Fruit fly (Drosophila melanogaster): Measurements from ENCODE around the gene ctp.

Gene ctp

DNA sequence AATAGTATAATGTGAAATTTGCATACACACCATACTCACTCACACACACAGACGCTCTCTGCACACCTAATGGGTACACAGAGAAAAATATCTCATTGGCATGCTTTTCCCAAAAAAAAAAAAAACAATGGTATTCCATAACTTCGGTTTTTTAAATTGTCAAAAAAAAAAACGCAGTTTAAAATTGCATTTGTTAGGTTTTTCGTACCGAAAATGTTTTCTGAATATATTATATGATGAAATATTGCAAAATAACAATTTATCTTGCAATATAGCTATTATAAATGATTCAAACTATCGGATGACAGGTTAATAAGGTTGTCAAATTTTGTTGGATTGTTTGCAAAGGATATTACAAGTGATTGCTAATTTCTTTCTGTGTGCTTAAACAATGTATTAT, 12.2 kb downstream of the ctp start (continued):
- no peak for TF ChIP-seq Lim3 (GFP tag; IDR thresholded peaks at IDR 0.05)
- peak; percentile 49; the same call in 2 of the 3 replicates for TF ChIP-seq CG11695 (GFP tag; IDR thresholded peaks at IDR 0.05)
- peak; percentile 26 for TF ChIP-seq CG7556 (GFP tag; optimal IDR thresholded peaks at IDR 0.05)
- peak; percentile 25 for TF ChIP-seq bcd (GFP tag; optimal IDR thresholded peaks at IDR 0.05)
- no peak for TF ChIP-seq CG4730 (GFP tag; IDR thresholded peaks at IDR 0.05)
- TF ChIP-seq CG8359 (GFP tag; optimal IDR thresholded peaks at IDR 0.05; ENCODE audit: borderline replicate concordance): no peak
- no peak for TF ChIP-seq PHDP (tag; optimal IDR thresholded peaks at IDR 0.05)
- TF ChIP-seq pb (GFP tag; optimal IDR thresholded peaks at IDR 0.05): no peak
- no peak for TF ChIP-seq CG10366 (GFP tag; IDR thresholded peaks at IDR 0.05)
- peak; percentile 26 for TF ChIP-seq sqz (GFP tag; optimal IDR thresholded peaks at IDR 0.05)
- peak; percentile 48; the same call in 1 of the 2 replicates for TF ChIP-seq Xrp1 (GFP tag; IDR thresholded peaks at IDR 0.05)
- no peak for TF ChIP-seq crp (GFP tag; optimal IDR thresholded peaks at IDR 0.05)
- TF ChIP-seq tin (GFP tag; optimal IDR thresholded peaks at IDR 0.05): no peak
- no peak for TF ChIP-seq fd3F (GFP tag; optimal IDR thresholded peaks at IDR 0.05)
- peak; percentile 26; the same call in 2 of the 3 replicates for TF ChIP-seq B-H1 (GFP tag; IDR thresholded peaks at IDR 0.05)
- 0 out of 3 replicates have a peak, but pooled peaks have one; percentile 17 for TF ChIP-seq Dbx (GFP tag; IDR thresholded peaks at IDR 0.05)
- TF ChIP-seq Hr51 (GFP tag; optimal IDR thresholded peaks at IDR 0.05): peak in 1 of 2 experiments; percentile 24
- no peak for TF ChIP-seq ro (GFP tag; IDR thresholded peaks at IDR 0.05)
- TF ChIP-seq Dip2 (GFP tag; IDR thresholded peaks at IDR 0.05): no peak
- TF ChIP-seq CG12104 (GFP tag; optimal IDR thresholded peaks at IDR 0.05): no peak
- peak; percentile 41 for TF ChIP-seq gem (tag; optimal IDR thresholded peaks at IDR 0.05)
- TF ChIP-seq Sox100B (GFP tag; optimal IDR thresholded peaks at IDR 0.05): peak; percentile 27
- 0 out of 2 replicates have a peak, but pooled peaks have one; percentile 13 for TF ChIP-seq CG4404 (GFP tag; IDR thresholded peaks at IDR 0.05)
- TF ChIP-seq Pdp1 (GFP tag; optimal IDR thresholded peaks at IDR 0.05): peak in 1 of 2 experiments; percentile 12
- peak; percentile 35 for TF ChIP-seq CG2678 (tag; optimal IDR thresholded peaks at IDR 0.05)
- no peak for TF ChIP-seq Dp (GFP tag; optimal IDR thresholded peaks at IDR 0.05)
- TF ChIP-seq CG17361 (GFP tag; IDR thresholded peaks at IDR 0.05): peak; percentile 50; the same call in 1 of the 3 replicates
- TF ChIP-seq D (optimal IDR thresholded peaks at IDR 0.05): no peak
- TF ChIP-seq D (GFP tag; optimal IDR thresholded peaks at IDR 0.05): peak; percentile 12
- TF ChIP-seq fd102C (GFP tag; optimal IDR thresholded peaks at IDR 0.05): no peak
- peak; percentile 20 for TF ChIP-seq CG1602 (GFP tag; optimal IDR thresholded peaks at IDR 0.05)
- TF ChIP-seq CG7372 (GFP tag; IDR thresholded peaks at IDR 0.05): no peak
- TF ChIP-seq CG7839 (tag; optimal IDR thresholded peaks at IDR 0.05): peak; percentile 53
- 0 out of 2 replicates have a peak, but pooled peaks have one; percentile 12 for TF ChIP-seq ara (GFP tag; IDR thresholded peaks at IDR 0.05)
- TF ChIP-seq CG11696 (GFP tag; IDR thresholded peaks at IDR 0.05): peak; percentile 36; the same call in 1 of the 2 replicates
- no peak for TF ChIP-seq pho (GFP tag; optimal IDR thresholded peaks at IDR 0.05)
- peak; percentile 14 for TF ChIP-seq CG4820 (GFP tag; optimal IDR thresholded peaks at IDR 0.05)
- no peak for TF ChIP-seq Side (GFP tag; optimal IDR thresholded peaks at IDR 0.05)
- peak; percentile 65 for TF ChIP-seq sens (GFP tag)
- TF ChIP-seq klu (GFP tag; IDR thresholded peaks at IDR 0.05): no peak
- TF ChIP-seq slbo (GFP tag; IDR thresholded peaks at IDR 0.05): peak; percentile 29
- no peak for TF ChIP-seq sd (tag; optimal IDR thresholded peaks at IDR 0.05)
- no peak for TF ChIP-seq pum (GFP tag; optimal IDR thresholded peaks at IDR 0.05)
- peak; percentile 18 for TF ChIP-seq Hsf (GFP tag; optimal IDR thresholded peaks at IDR 0.05)
- TF ChIP-seq Oli (tag; optimal IDR thresholded peaks at IDR 0.05): peak; percentile 0
- no peak for TF ChIP-seq en (GFP tag; optimal IDR thresholded peaks at IDR 0.05)
- 0 out of 3 replicates have a peak, but pooled peaks have one; percentile 42 for TF ChIP-seq zfh1 (GFP tag; IDR thresholded peaks at IDR 0.05)
- TF ChIP-seq dmrt11E (tag; optimal IDR thresholded peaks at IDR 0.05): no peak
- TF ChIP-seq CG6689 (GFP tag; IDR thresholded peaks at IDR 0.05): peak; percentile 55
- no peak for TF ChIP-seq Nf-YA (GFP tag; IDR thresholded peaks at IDR 0.05)
- peak; percentile 34; the same call in 1 of the 2 replicates for TF ChIP-seq lmd (GFP tag; IDR thresholded peaks at IDR 0.05)
